Worm (Caenorhabditis elegans) whole organism, L4/young adult: ENCODE data around the gene T26C5.2.
A peak's percentile ranks its signal among the peaks of the same experiment; 100 is the strongest.

Source experiments
- W03F9.2 ChIP-seq: fragments of 150-350 bp; optimal IDR thresholded peaks from 2 replicates; lab custom pipeline; 2014; ENCODE audit warnings: missing biosample characterization, missing genetic modification characterization
- dao-5 ChIP-seq: sonication (generic microtip); optimal IDR thresholded peaks from 2 replicates; lab custom pipeline; 2016; ENCODE audit warnings: missing genotype, missing genetic modification characterization, moderate library complexity, missing compliant biosample characterization
- him-1 ChIP-seq: sonication (generic microtip); optimal IDR thresholded peaks from 2 replicates; lab custom pipeline; 2016; ENCODE audit warnings: missing genotype, missing genetic modification reagents, missing genetic modification characterization, missing compliant biosample characterization

T26C5.2 gene

DNA sequence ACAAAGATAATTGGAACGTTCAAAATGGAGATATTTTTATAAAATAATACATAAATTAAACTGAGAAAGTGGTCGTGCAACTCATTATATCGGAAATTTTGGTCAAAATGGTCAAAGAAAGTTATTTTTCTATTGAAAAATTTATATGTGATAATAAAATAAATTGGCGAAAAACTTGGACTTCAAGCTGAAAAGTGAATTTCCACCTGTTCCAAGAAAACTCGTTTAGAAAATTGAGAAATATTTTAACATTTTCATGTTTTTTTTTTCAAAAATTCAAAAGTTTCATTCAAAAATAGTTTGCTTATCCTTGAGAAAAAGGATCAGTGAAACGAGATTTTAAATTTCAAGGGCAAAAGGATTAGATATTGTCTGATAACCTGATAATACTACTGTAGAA, 46.0 kb downstream of the T26C5.2 start:
- TF ChIP-seq dao-5 (tag; lab: Kevin White, UChicago), result no peak
- TF ChIP-seq him-1, result no peak
- no peak for TF ChIP-seq W03F9.2

DNA sequence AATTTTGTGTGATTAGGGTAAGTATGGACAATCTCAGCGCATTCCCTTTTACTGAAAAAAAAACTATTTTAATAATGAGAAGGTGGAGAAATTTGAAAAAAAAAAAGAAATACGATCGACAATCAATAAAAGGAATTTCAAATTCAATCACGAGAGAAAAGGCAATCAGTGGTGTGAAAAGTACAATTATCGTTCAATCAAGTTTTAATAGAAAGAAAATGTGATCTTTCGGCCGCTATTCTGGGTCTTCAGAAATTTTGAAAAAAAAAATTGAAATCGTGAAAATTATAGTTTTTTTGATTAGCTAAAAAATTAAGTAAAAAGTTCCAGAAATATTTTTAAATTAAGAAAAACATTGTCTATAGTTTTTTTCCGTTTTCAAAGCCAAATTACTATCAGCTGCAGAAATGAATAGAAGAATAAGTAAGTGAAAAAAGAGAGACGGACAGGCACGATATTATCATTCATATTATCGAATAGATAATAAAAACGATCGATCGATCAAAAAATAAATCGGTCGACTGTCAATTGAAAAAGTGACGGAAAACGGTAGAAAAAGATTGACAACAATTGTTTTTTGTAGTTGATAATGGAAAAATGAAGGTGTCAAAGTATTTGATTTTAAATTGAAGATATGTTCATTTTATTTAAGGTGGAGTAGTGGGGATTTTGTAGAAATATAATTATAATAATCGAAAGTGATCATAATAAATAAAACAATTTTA, 47.2 kb downstream of the T26C5.2 start, which contains the start of gene gldi-3:
TSS of gene gldi-3 (minus strand) at position 51 of the 725 bp plus-strand sequence.
- TF ChIP-seq him-1 (no peak), W03F9.2 (no peak), dao-5 (tag; lab: Kevin White, UChicago) (no peak)

DNA sequence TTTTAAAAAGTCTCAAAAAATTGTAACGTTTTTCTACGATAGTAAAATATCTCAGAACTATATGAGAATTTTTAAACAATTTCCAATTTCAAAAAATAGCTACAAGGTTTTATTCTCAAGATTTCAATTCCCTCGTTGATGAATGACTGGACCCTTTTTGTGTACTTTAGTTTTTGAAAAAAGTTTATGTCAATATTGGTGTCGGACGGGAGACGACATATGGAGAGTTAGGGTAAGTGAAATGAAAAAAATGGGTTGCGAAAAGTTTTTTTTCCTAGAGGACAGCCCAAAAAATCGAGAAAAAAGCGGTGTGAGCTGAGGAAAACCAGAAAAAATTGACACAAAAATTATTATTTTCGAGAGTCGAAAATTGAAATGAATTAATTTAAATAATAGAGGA, 47.8 kb downstream of the T26C5.2 start:
- TF ChIP-seq him-1, result no peak

DNA sequence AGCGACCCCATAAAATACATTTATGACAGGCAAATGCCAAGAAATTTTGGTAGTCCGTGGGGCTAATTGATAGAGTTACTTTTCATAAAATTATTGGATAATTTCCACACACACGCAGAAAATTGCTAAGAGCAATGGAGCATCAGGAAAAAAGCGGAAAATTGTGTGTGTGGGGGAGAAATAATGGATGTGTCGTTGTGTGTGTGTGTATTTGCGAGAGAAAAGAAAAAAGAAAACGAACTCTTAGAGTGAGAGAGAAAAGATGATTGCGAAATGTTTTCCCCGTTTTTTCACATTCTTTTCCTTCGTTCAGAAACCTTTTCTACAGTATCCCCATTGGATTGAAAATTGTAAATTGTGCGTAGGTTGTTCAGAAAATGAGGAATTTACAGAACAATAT, 48.6 kb downstream of the T26C5.2 start:
- TF ChIP-seq him-1 (no peak), dao-5 (tag; lab: Kevin White, UChicago) (no peak), W03F9.2 (no peak)

DNA sequence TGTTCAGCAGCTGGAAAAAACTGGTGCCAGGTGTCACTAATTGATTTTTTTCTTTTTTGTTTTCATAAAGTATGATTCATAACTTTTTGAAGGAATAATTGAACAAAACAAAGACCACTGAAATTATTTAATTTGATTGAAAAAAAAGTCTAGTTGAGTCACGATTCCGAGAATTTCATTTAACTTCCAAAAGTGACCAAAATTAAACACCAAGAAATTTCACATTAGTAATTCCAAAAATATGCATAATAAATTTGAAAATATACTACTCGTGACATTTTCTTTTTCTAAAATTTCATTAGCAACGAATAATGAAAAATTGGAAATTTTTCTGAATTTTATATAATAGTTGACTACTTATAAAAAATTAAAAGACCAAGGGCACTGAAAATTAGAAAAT, 49.0 kb downstream of the T26C5.2 start:
- TF ChIP-seq dao-5 (tag; lab: Kevin White, UChicago) (no peak), him-1 (no peak)

DNA sequence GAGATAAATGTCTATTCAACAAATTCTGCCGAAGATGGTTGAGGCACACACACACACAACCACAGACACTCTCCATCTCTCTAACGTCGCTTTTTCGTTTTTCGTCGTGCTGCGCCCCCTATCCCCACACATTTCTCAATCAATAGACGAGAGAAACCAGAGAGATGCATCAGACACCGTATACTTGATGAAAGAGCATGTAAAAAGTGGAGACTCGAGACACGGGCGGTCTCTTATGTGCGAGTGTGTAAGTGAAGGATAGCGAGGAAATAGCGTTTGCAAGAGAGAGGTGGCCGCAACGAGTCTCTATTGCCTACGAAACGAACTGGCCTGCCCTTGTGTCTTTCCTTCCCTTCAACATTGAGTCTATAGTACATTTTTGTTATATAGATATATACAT, 49.8 kb downstream of the T26C5.2 start:
- TF ChIP-seq dao-5 (tag; lab: Kevin White, UChicago) (peak; percentile 70), him-1 (peak; percentile 72), W03F9.2 (peak; percentile 53)

DNA sequence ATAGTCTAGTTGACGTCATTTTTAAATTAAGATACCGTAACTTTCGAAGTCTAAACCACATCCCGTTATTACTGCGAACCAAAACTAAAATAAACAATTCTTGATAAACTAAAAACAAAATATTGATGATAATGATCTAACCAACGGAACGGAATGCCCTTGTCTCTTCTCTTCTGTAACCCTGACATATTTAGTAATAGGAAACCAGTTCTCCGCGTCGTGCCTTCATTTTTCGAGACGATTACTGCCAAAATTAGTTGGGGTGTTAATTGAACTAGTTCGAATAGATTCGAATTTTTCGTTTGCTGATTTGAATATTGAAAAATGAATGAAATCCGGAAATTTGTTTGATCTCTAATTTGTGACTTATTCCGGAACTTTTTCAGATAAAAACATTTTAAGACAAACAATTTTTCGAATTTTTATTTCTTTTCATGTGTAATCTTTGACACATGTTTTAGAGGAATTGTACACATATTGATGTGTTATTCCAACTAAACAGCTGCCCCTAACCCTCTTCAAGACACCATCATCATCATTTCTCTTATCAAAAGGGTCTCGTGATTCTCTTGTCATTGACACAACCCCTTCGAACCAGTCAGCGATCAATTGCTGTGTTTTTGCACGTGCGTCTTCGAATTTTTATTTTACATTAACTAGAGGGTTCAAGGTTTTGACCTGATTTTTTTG, 50.8 kb downstream of the T26C5.2 start:
- peak; percentile 30 for TF ChIP-seq W03F9.2
- TF ChIP-seq dao-5 (tag; lab: Kevin White, UChicago), result no peak

DNA sequence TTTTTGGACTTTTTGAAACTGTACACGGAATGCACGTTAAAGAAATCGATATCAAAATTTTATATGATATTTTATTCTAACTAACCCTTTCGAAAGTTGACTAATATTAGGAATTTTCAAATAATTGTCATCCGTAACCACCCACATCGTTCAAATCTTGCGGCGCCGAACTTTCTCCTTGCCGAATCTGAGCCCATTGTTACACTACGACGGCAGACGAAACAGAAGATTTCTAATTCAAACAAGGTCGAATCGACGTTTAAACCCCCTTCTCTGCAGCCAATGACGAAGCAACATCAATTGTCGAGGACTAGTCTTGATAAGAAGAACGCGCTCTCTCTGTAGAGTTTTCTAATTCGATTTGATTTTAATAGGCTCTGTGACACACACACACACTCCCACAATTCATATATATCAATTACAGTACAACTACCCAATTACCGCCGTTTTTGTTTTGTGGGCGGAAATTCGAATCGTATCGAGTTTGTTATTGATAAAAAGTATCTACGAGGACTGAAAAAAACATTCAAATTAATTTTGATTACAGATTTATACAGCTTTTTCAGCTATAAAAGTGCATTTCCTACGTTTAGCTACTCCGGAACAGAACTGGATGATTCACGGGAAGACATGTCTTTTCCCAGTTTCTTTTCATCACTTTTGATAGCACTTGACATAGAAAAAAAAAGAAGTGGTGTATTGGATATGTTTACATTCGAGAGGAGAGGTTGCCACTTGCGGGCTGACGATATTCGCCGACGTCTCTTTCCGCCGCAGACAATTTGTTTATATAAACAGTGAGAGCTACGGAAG, 51.5 kb downstream of the T26C5.2 start:
- TF ChIP-seq him-1, result no peak
- no peak for TF ChIP-seq dao-5 (tag; lab: Kevin White, UChicago)
- no peak for TF ChIP-seq W03F9.2

DNA sequence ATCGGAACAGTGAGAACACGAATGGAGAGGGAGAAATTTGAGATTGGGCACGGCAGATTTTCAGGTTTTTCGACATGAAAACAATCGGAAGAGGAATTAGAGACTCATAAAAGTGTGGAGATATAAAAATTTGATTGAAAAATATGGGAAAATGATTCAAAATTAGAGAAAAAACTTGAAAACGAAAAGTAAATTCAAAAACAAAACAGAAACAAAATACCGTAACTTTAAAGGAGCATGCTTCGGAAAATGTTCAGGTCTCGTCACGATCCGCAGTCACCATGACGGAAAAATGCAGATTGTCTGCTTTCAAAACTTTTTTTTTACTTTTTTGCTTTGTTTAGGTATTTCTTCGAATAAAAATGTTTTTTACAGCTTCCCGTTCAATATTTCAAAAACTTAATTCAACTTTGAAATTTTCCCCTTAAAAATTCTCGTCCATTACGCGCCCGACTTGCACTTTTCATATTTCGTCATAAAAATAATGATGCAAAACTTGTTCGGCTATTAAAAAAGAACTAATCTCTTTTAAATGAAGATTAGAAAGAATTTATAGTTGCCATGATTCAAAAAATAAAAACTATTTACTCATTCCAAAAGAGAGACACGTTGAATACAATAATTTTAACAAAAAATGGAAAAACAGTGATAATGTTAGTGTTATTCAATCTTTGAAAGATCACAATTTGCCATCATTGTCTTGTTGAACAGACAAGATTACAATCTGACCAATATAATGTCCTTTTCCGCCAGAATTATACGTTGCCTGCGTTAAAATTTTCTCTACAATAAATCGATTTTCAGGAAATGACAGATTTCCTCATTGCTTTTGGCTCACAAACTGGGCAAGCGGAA, 52.4 kb downstream of the T26C5.2 start, which contains the start of gene mtrr-1:
TSS of gene mtrr-1 (plus strand) at position 805 of the 855 bp plus-strand sequence.
- TF ChIP-seq dao-5 (tag; lab: Kevin White, UChicago), result no peak
- no peak for TF ChIP-seq him-1
- TF ChIP-seq W03F9.2, result peak; percentile 25
